Worm (Caenorhabditis elegans) whole organism, L2 larva: ENCODE data around the gene slc-36.1.

Experiments used
- C34F6.9 ChIP-seq: fragments of 150-350 bp; optimal IDR thresholded peaks from 2 replicates; lab custom pipeline; 2014; ENCODE audit warnings: missing biosample characterization, missing genetic modification characterization
- Y55F3AM.14 ChIP-seq: fragments of 200-800 bp; sonication (Bioruptor generic); optimal IDR thresholded peaks from 2 replicates; lab custom pipeline; 2018; ENCODE audit warnings: mild to moderate bottlenecking, missing genetic modification characterization, missing compliant biosample characterization
- ZK546.5 ChIP-seq: sonication (generic microtip); optimal IDR thresholded peaks from 2 replicates; lab custom pipeline; 2017; ENCODE audit warnings: missing biosample characterization, missing genetic modification characterization
- ama-1 ChIP-seq: fragments of 150-350 bp; optimal IDR thresholded peaks from 2 replicates; lab custom pipeline; 2018; ENCODE audit warnings: inconsistent platforms
- mdl-1 ChIP-seq, 2 experiments: fragments of 150-350 bp in 1 of 2; sonication (generic microtip) in 1 of 2; optimal IDR thresholded peaks; 2 replicates each; lab custom pipeline; 2017; ENCODE audit warnings: missing biosample characterization in 2 of 2, missing genetic modification characterization in 2 of 2
- nhr-23 ChIP-seq: fragments of 150-350 bp; optimal IDR thresholded peaks from 2 replicates; lab custom pipeline; 2014; ENCODE audit warnings: missing biosample characterization, missing genetic modification reagents, missing genetic modification characterization
- nhr-6 ChIP-seq: fragments of 150-350 bp; optimal IDR thresholded peaks from 2 replicates; lab custom pipeline; 2014; ENCODE audit warnings: missing biosample characterization, missing genetic modification characterization
- sem-4 ChIP-seq: fragments of 150-350 bp; optimal IDR thresholded peaks from 2 replicates; lab custom pipeline; 2014; ENCODE audit warnings: missing biosample characterization, missing genetic modification reagents, missing genetic modification characterization
- skn-1 ChIP-seq: sonication (generic microtip); optimal IDR thresholded peaks from 2 replicates; lab custom pipeline; 2017; ENCODE audit warnings: missing biosample characterization, missing genetic modification characterization
- unc-62 ChIP-seq: fragments of 150-350 bp; optimal IDR thresholded peaks from 2 replicates; lab custom pipeline; 2014; ENCODE audit warnings: missing biosample characterization, missing genetic modification reagents, missing genetic modification characterization
- zag-1 ChIP-seq: fragments of 150-350 bp; optimal IDR thresholded peaks from 2 replicates; lab custom pipeline; 2014; ENCODE audit warnings: missing biosample characterization, missing genetic modification characterization

ce11 chrIII:13342079-13342734, 34.9 kb downstream of the slc-36.1 start, which contains the start of gene dro-1:
- TF ChIP-seq ama-1 (no peak), ZK546.5 (tag; lab: Kevin White, UChicago) (no peak), mdl-1 (tag; optimal IDR thresholded peaks at IDR 0.05; lab: Kevin White, UChicago) (no peak), unc-62 (GFP tag; lab: Kevin White, UChicago) (no peak), C34F6.9 (tag; lab: Kevin White, UChicago) (no peak), Y55F3AM.14 (no peak), sem-4 (tag; lab: Kevin White, UChicago) (no peak), zag-1 (tag; lab: Kevin White, UChicago) (no peak), nhr-23 (tag; lab: Kevin White, UChicago) (no peak), nhr-6 (tag; lab: Kevin White, UChicago) (no peak), skn-1 (tag; lab: Kevin White, UChicago) (no peak)
